Worm (Caenorhabditis elegans): ENCODE results near the gene acs-1.

Gene acs-1

DNA sequence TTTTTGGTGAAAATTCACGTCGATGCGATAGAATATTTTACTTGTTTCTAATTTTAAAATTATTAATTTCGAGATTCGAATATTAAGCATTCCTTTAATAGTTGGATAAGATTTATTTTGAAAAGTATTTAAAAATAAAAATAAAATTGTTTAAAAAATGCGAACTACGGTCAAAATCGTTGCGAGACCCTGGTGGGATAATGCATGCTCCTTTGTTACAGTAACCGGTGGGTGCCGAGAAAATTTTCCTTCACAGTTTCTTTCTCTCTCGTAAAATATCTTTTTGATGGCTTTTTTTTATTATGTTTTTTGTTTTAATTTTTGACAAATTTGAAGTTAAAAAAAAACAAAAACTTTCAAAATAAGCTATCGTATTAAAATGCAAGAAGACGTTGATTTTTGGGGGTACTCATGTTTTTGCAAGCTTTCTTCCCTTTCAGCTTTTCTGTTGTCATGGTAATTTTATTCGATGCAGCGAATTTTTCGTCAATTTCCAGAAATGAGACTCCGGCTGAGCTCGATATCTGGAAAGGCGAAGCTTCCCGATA lies 28.1 kb upstream of the acs-1 start, which contains the start of gene dgtr-1 (continued):
- TF ChIP-seq sptf-2 (GFP tag; optimal IDR thresholded peaks at IDR 0.05), result no peak
- no peak for TF ChIP-seq Y53F4B.3 (GFP tag; IDR thresholded peaks at IDR 0.05)
- TF ChIP-seq hrde-1 (tag; optimal IDR thresholded peaks at IDR 0.05; ENCODE audit: borderline replicate concordance), result no peak
- no peak for TF ChIP-seq fkh-3 (tag; optimal IDR thresholded peaks at IDR 0.05)
- TF ChIP-seq ceh-91 (GFP tag; IDR thresholded peaks at IDR 0.05), result peak; percentile 67
- no peak for TF ChIP-seq ztf-18 (tag; optimal IDR thresholded peaks at IDR 0.05)
- TF ChIP-seq efl-1 (GFP tag; optimal IDR thresholded peaks at IDR 0.05), result peak; percentile 17
- no peak for TF ChIP-seq attf-5 (GFP tag; optimal IDR thresholded peaks at IDR 0.05)
- TF ChIP-seq F23B12.7 (tag; optimal IDR thresholded peaks at IDR 0.05; ENCODE audit: insufficient read depth), result no peak
- no peak for TF ChIP-seq mxl-1 (tag; optimal IDR thresholded peaks at IDR 0.05)
- TF ChIP-seq lir-1 (GFP tag; conservative IDR thresholded peaks at IDR 0.05), result no peak

ce11 chrV:6498441-6498840 lies 26.3 kb upstream of the acs-1 start:
- peak; percentile 8; the same call in 1 of the 2 replicates for TF ChIP-seq madf-6 (GFP tag; IDR thresholded peaks at IDR 0.05)
- no peak for TF ChIP-seq K11D2.4 (GFP tag; IDR thresholded peaks at IDR 0.05)

ce11 chrV:6498903-6499302 lies 25.9 kb upstream of the acs-1 start, which contains the start of gene W01A11.1:
Gene W01A11.1 (plus strand): TSS chrV:6499224.
- no peak for TF ChIP-seq sdz-38 (tag; optimal IDR thresholded peaks at IDR 0.05)
- TF ChIP-seq him-1 (tag; optimal IDR thresholded peaks at IDR 0.05), result no peak
- TF ChIP-seq snpc-4 (GFP tag; optimal IDR thresholded peaks at IDR 0.05), result no peak
- no peak for TF ChIP-seq snpc-4 (tag; optimal IDR thresholded peaks at IDR 0.05)
- peak; percentile 23 for TF ChIP-seq nhr-80 (tag; optimal IDR thresholded peaks at IDR 0.05)
- TF ChIP-seq cebp-2 (GFP tag; IDR thresholded peaks at IDR 0.05), result no peak

ce11 chrV:6503158-6503557 lies 21.6 kb upstream of the acs-1 start:
- TF ChIP-seq nhr-80 (tag; optimal IDR thresholded peaks at IDR 0.05) (peak; percentile 2), let-526 (GFP tag; IDR thresholded peaks at IDR 0.05) (no peak)

DNA sequence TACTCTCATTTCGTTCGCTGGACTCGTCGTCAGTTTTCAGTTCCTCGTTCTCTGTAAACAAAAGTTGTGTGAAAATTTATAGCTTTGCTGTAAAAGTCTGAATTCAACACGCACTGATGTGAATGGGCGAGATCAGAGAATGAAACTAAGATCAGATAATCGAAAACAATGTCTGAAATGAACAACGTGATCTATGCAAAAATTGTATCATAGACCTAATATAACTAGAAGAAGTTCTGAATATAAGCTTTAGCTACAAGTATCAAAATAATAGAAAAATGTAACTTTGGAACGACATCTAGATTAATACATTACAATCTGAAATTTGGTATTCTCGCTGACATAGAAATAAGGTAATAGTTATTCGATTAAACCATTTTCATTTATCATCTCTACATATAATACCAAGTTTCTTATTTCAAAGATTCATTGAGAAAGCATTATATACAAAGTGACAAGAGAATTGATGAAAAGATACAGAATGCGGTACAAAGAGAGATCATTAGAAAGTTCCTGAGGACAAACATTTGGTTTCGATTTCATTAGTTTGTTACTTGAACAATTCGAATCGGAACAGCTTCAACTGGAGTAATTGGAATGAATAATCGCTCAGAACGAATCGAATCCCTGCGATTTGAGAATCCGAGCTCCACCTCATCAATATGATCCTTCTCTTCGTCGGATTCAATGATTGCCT lies 20.5 kb upstream of the acs-1 start, which contains the start of gene moc-2:
Gene moc-2, minus strand, starts transcription at position 51 of the 697 bp plus-strand sequence.
- no peak for TF ChIP-seq ccch-3 (GFP tag; optimal IDR thresholded peaks at IDR 0.05)
- TF ChIP-seq cebp-1 (GFP tag; IDR thresholded peaks at IDR 0.05), result no peak
- TF ChIP-seq cebp-1 (tag; optimal IDR thresholded peaks at IDR 0.05), result no peak
- no peak for TF ChIP-seq ceh-58 (GFP tag; IDR thresholded peaks at IDR 0.05)

ce11 chrV:6505339-6505811 lies 19.4 kb upstream of the acs-1 start, which contains the start of gene W01A11.7:
Gene W01A11.7 (minus strand): TSS chrV:6505389.
- TF ChIP-seq attf-5 (GFP tag; optimal IDR thresholded peaks at IDR 0.05) (no peak), ztf-26 (tag; optimal IDR thresholded peaks at IDR 0.05) (peak; percentile 17)

DNA sequence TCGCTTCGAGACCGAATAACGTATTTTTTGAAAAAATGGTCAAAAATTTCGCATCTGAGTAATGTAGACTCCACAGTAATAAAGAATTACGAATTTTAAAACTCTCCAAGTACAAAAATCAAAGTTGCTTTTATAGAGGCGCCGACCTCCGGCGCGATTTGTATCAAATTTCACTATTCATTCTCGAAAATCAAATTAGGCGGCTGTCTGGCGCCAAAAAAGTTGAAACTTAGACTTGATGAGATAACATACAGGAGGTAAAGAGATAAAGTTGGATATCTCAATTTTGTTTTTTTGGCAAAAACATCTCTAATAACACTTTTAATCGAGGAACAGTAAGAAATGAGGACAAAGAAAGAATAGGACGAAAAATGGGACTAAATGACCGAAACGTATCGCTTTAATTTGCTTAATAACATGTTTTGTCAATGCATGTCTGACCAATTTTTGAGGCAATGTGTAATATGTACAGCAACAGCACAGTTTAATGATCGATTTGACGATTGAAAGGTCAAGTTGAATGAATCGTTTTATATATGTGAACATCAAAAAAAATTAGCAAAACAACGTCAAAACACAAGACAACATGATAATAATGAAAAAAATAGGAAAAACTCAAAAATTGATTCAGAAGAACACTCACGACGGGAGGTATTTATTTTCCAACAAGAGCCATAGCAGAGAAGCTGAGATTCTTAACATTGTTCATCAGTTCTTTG lies 18.4 kb upstream of the acs-1 start:
- TF ChIP-seq Y79H2A.3 (GFP tag; conservative IDR thresholded peaks at IDR 0.05), result no peak

Measured in whole organism, young adult.